Fruit fly (Drosophila melanogaster): Measurements from ENCODE around the gene Myt1.

Myt1 gene

dm6 chr3L:5752903-5753604 lies 26.3 kb downstream of the Myt1 start, which contains the start of gene Usp47 (continued):
- TF ChIP-seq Xbp1 (GFP tag; optimal IDR thresholded peaks at IDR 0.05) (no peak), CG13287 (GFP tag; IDR thresholded peaks at IDR 0.05; ENCODE audit: partially characterized antibody) (peak; percentile 47; the same call in 1 of the 2 replicates), CG14014 (GFP tag; IDR thresholded peaks at IDR 0.05) (no peak), maf-S (GFP tag; optimal IDR thresholded peaks at IDR 0.05) (no peak), CG17359 (tag; optimal IDR thresholded peaks at IDR 0.05) (no peak), knrl (GFP tag; IDR thresholded peaks at IDR 0.05; ENCODE audit: partially characterized antibody) (no peak), cato (GFP tag; optimal IDR thresholded peaks at IDR 0.05; ENCODE audit: borderline replicate concordance) (no peak), Sox100B (GFP tag; optimal IDR thresholded peaks at IDR 0.05) (no peak), CG16779 (GFP tag; IDR thresholded peaks at IDR 0.05) (no peak), CrebB (tag; optimal IDR thresholded peaks at IDR 0.05) (peak; percentile 43), CG15514 (GFP tag; optimal IDR thresholded peaks at IDR 0.05) (peak; percentile 23), Asciz (GFP tag; optimal IDR thresholded peaks at IDR 0.05) (no peak), pan (optimal IDR thresholded peaks at IDR 0.05) (no peak), pan (GFP tag; optimal IDR thresholded peaks at IDR 0.05 in 1 of 2, IDR thresholded peaks at IDR 0.05 in 1 of 2) (no peak), tna (GFP tag; IDR thresholded peaks at IDR 0.05; ENCODE audit: partially characterized antibody) (no peak), CG7372 (GFP tag; IDR thresholded peaks at IDR 0.05) (no peak), seq (GFP tag; IDR thresholded peaks at IDR 0.05) (0 out of 2 replicates have a peak, but pooled peaks have one; percentile 17), pita (GFP tag; optimal IDR thresholded peaks at IDR 0.05) (no peak), corto (GFP tag; optimal IDR thresholded peaks at IDR 0.05) (no peak), ci (GFP tag; IDR thresholded peaks at IDR 0.05) (0 out of 3 replicates have a peak, but pooled peaks have one; percentile 12), jumu (GFP tag; optimal IDR thresholded peaks at IDR 0.05) (no peak), MTF-1 (GFP tag; optimal IDR thresholded peaks at IDR 0.05; ENCODE audit: borderline replicate concordance) (no peak), Tbp (GFP tag; optimal IDR thresholded peaks at IDR 0.05) (no peak), CG6854 (GFP tag; optimal IDR thresholded peaks at IDR 0.05) (no peak), ATbp (GFP tag; optimal IDR thresholded peaks at IDR 0.05) (no peak), en (GFP tag; optimal IDR thresholded peaks at IDR 0.05) (no peak), CG4617 (GFP tag; optimal IDR thresholded peaks at IDR 0.05; ENCODE audit: borderline replicate concordance) (peak; percentile 96), CG6765 (GFP tag; optimal IDR thresholded peaks at IDR 0.05) (no peak), CG33213 (GFP tag; optimal IDR thresholded peaks at IDR 0.05) (peak; percentile 3), eyg (GFP tag; optimal IDR thresholded peaks at IDR 0.05) (no peak), CG10321 (GFP tag; IDR thresholded peaks at IDR 0.05) (no peak), lilli (GFP tag; optimal IDR thresholded peaks at IDR 0.05) (no peak), CG9727 (GFP tag; optimal IDR thresholded peaks at IDR 0.05) (no peak), tio (GFP tag; optimal IDR thresholded peaks at IDR 0.05) (no peak), CG31365 (tag; optimal IDR thresholded peaks at IDR 0.05) (no peak), CG34376 (GFP tag; optimal IDR thresholded peaks at IDR 0.05) (peak; percentile 36), Chrac-16 (GFP tag; optimal IDR thresholded peaks at IDR 0.05) (no peak), psq (GFP tag; optimal IDR thresholded peaks at IDR 0.05) (no peak), CG34224 (GFP tag; IDR thresholded peaks at IDR 0.05; ENCODE audit: partially characterized antibody) (no peak; the same call in 2 of the 3 replicates), hbn (GFP tag; IDR thresholded peaks at IDR 0.05; ENCODE audit: partially characterized antibody) (no peak), CG11085 (GFP tag; IDR thresholded peaks at IDR 0.05) (no peak), ham (GFP tag; IDR thresholded peaks at IDR 0.05) (no peak), Eip74EF (GFP tag; optimal IDR thresholded peaks at IDR 0.05) (no peak), Sin3A (optimal IDR thresholded peaks at IDR 0.05) (peak; percentile 26), zf30C (GFP tag; optimal IDR thresholded peaks at IDR 0.05) (peak; percentile 63), E2f2 (GFP tag; IDR thresholded peaks at IDR 0.05) (peak; percentile 65), nmo (GFP tag; optimal IDR thresholded peaks at IDR 0.05) (peak; percentile 0), CG8281 (tag; optimal IDR thresholded peaks at IDR 0.05) (no peak), Jarid2 (GFP tag; optimal IDR thresholded peaks at IDR 0.05) (peak; percentile 59)

Data from whole organism, embryonic.